Fruit fly (Drosophila melanogaster): ENCODE data around the gene SLIRP1.

The SLIRP1 gene

dm6 chrX:21368410-21368918 lies 49.4 kb upstream of the SLIRP1 start (continued):
- no peak for TF ChIP-seq salm (tag; optimal IDR thresholded peaks at IDR 0.05)
- no peak for TF ChIP-seq org-1 (GFP tag; optimal IDR thresholded peaks at IDR 0.05)
- TF ChIP-seq CG10565 (GFP tag; optimal IDR thresholded peaks at IDR 0.05) = no peak
- TF ChIP-seq CoRest (tag; optimal IDR thresholded peaks at IDR 0.05) = no peak
- TF ChIP-seq CG3847 (GFP tag; IDR thresholded peaks at IDR 0.05) = peak; percentile 20; the same call in 1 of the 2 replicates
- TF ChIP-seq CG9437 (GFP tag; optimal IDR thresholded peaks at IDR 0.05) = no peak
- no peak for TF ChIP-seq lola (GFP tag; optimal IDR thresholded peaks at IDR 0.05)

- TF ChIP-seq CG2678 (tag; optimal IDR thresholded peaks at IDR 0.05) (peak; percentile 99), sr (GFP tag; IDR thresholded peaks at IDR 0.05) (peak; percentile 72), CG34422 (GFP tag; IDR thresholded peaks at IDR 0.05) (peak; percentile 97), pb (GFP tag; optimal IDR thresholded peaks at IDR 0.05) (peak; percentile 95), CG34224 (GFP tag; IDR thresholded peaks at IDR 0.05; ENCODE audit: partially characterized antibody) (no peak), tll (GFP tag; optimal IDR thresholded peaks at IDR 0.05) (peak in 1 of 2 experiments; percentile 47), peb (GFP tag; IDR thresholded peaks at IDR 0.05) (peak; percentile 95), pzg (GFP tag; optimal IDR thresholded peaks at IDR 0.05) (peak; percentile 18), HmgD (GFP tag; optimal IDR thresholded peaks at IDR 0.05) (peak; percentile 88), Sry-δ (GFP tag; optimal IDR thresholded peaks at IDR 0.05) (peak; percentile 66), CG11456 (GFP tag; IDR thresholded peaks at IDR 0.05) (peak; percentile 96), br (optimal IDR thresholded peaks at IDR 0.05) (no peak), fru (optimal IDR thresholded peaks at IDR 0.05) (no peak), CG4820 (GFP tag; optimal IDR thresholded peaks at IDR 0.05) (peak; percentile 96), row (GFP tag; IDR thresholded peaks at IDR 0.05) (peak; percentile 97), CG13296 (GFP tag; optimal IDR thresholded peaks at IDR 0.05) (peak; percentile 99), zen (tag; optimal IDR thresholded peaks at IDR 0.05) (peak; percentile 90), Doc2 (GFP tag; IDR thresholded peaks at IDR 0.05) (peak; percentile 89), Rx (GFP tag; IDR thresholded peaks at IDR 0.05) (peak; percentile 93), pfk (GFP tag; optimal IDR thresholded peaks at IDR 0.05) (peak; percentile 72), odd (GFP tag; optimal IDR thresholded peaks at IDR 0.05) (peak; percentile 97), pnt (GFP tag; optimal IDR thresholded peaks at IDR 0.05) (peak; percentile 94), h (optimal IDR thresholded peaks at IDR 0.05) (no peak), CG14014 (GFP tag; IDR thresholded peaks at IDR 0.05) (peak; percentile 97), sc (optimal IDR thresholded peaks at IDR 0.05) (no peak), sc (GFP tag; optimal IDR thresholded peaks at IDR 0.05) (peak; percentile 95), kni (GFP tag; optimal IDR thresholded peaks at IDR 0.05) (peak; percentile 96), ranshi (GFP tag; IDR thresholded peaks at IDR 0.05) (peak; percentile 96), CG17912 (GFP tag; optimal IDR thresholded peaks at IDR 0.05) (peak; percentile 94), mld (GFP tag; IDR thresholded peaks at IDR 0.05; ENCODE audit: partially characterized antibody) (no peak), crp (GFP tag; optimal IDR thresholded peaks at IDR 0.05) (peak in 1 of 2 experiments; percentile 56), jing (GFP tag; optimal IDR thresholded peaks at IDR 0.05) (peak; percentile 95), twi (tag; optimal IDR thresholded peaks at IDR 0.05) (peak; percentile 95), CG6854 (GFP tag; optimal IDR thresholded peaks at IDR 0.05) (peak; percentile 96), CG12744 (GFP tag; optimal IDR thresholded peaks at IDR 0.05) (peak; percentile 96), Dp (GFP tag; optimal IDR thresholded peaks at IDR 0.05) (peak; percentile 32), Xbp1 (GFP tag; optimal IDR thresholded peaks at IDR 0.05) (peak; percentile 97), NK7.1 (GFP tag; optimal IDR thresholded peaks at IDR 0.05) (peak; percentile 93), CG2889 (GFP tag; IDR thresholded peaks at IDR 0.05) (peak; percentile 92), Nf-YC (tag; optimal IDR thresholded peaks at IDR 0.05) (peak; percentile 93), CG8944 (GFP tag; optimal IDR thresholded peaks at IDR 0.05) (peak; percentile 92), CG17829 (tag; optimal IDR thresholded peaks at IDR 0.05) (peak; percentile 97)
Measured at dm6 chrX:21367363-21368072, 48.4 kb upstream of the SLIRP1 start.

All from whole organism, embryonic.